Worm (Caenorhabditis elegans) whole organism, L4 larva: ENCODE results near the gene M03C11.1.

Source experiments
- D1046.2 ChIP-seq: fragments of 200-800 bp; sonication (Bioruptor generic); IDR thresholded peaks from 2 replicates; pipeline ENCODE4 v1.3.6; 2022; ENCODE audit warnings: missing genetic modification characterization, missing compliant biosample characterization
- F44E2.7 ChIP-seq: fragments of 200-800 bp; sonication (Bioruptor generic); IDR thresholded peaks from 2 replicates; pipeline ENCODE4 v2.1.2; 2022; ENCODE audit warnings: missing genetic modification characterization, missing compliant biosample characterization
- F49E8.2 ChIP-seq: sonication (generic microtip); optimal IDR thresholded peaks from 2 replicates; lab custom pipeline; 2016; ENCODE audit warnings: missing compliant biosample characterization, mild to moderate bottlenecking, missing genetic modification characterization, borderline replicate concordance
- R02D3.7 ChIP-seq: fragments of 150-350 bp; sonication (generic microtip); optimal IDR thresholded peaks from 3 replicates; lab custom pipeline; 2014; ENCODE audit warnings: missing biosample characterization, missing genetic modification characterization
- T20F7.1 ChIP-seq: fragments of 200-800 bp; sonication (Bioruptor generic); optimal IDR thresholded peaks from 2 replicates; lab custom pipeline; 2018; ENCODE audit warnings: mild to moderate bottlenecking, missing genetic modification characterization, missing compliant biosample characterization
- Y48G9A.11 ChIP-seq: fragments of 200-800 bp; sonication (Bioruptor generic); IDR thresholded peaks from 2 replicates; pipeline ENCODE4 v1.3.6; 2022; ENCODE audit warnings: missing genetic modification reagents, missing genetic modification characterization, missing compliant biosample characterization
- ZK337.2 ChIP-seq: fragments of 200-800 bp; sonication (Bioruptor generic); IDR thresholded peaks from 2 replicates; pipeline ENCODE4 v1.3.6; 2022; ENCODE audit warnings: missing genetic modification reagents, missing genetic modification characterization, missing compliant biosample characterization
- ZK546.5 ChIP-seq, 2 experiments: sonication (generic microtip); optimal IDR thresholded peaks; 2 replicates each; lab custom pipeline; 2017; ENCODE audit warnings: missing biosample characterization in 2 of 2, missing genetic modification characterization in 2 of 2
- aha-1 ChIP-seq: fragments of 150-350 bp; peaks from one replicate; lab custom pipeline; 2014; ENCODE audit warnings: missing biosample characterization, missing genetic modification characterization
- aly-2 ChIP-seq: sonication (generic microtip); optimal IDR thresholded peaks from 2 replicates; lab custom pipeline; 2018; ENCODE audit warnings: missing biosample characterization, missing genetic modification characterization
- ctbp-1 ChIP-seq: fragments of 200-800 bp; sonication (Bioruptor generic); IDR thresholded peaks from 2 replicates; pipeline ENCODE4 v1.3.6; 2022; ENCODE audit warnings: missing genetic modification reagents, missing genetic modification characterization, missing compliant biosample characterization
- daf-19 ChIP-seq: fragments of 200-800 bp; sonication (Bioruptor generic); conservative IDR thresholded peaks from 2 replicates; pipeline ENCODE4 v1.3.6; 2022; ENCODE audit warnings: missing genetic modification characterization, missing compliant biosample characterization
- dmd-9 ChIP-seq: fragments of 200-800 bp; sonication (Bioruptor generic); IDR thresholded peaks from 2 replicates; pipeline ENCODE4 v1.3.6; 2022; ENCODE audit warnings: missing genetic modification reagents, missing genetic modification characterization, missing compliant biosample characterization
- egl-27 ChIP-seq: sonication (generic microtip); optimal IDR thresholded peaks from 3 replicates; lab custom pipeline; 2017; ENCODE audit warnings: missing biosample characterization, missing genetic modification reagents, missing genetic modification characterization
- fkh-10 ChIP-seq: fragments of 150-350 bp; optimal IDR thresholded peaks from 2 replicates; lab custom pipeline; 2014; ENCODE audit warnings: missing biosample characterization, missing genetic modification reagents, missing genetic modification characterization
- fos-1 ChIP-seq: fragments of 150-350 bp; optimal IDR thresholded peaks from 2 replicates; lab custom pipeline; 2014; ENCODE audit warnings: missing biosample characterization, missing genetic modification characterization
- gei-8 ChIP-seq: fragments of 200-800 bp; sonication (Bioruptor generic); optimal IDR thresholded peaks from 2 replicates; lab custom pipeline; 2018; ENCODE audit warnings: mild to moderate bottlenecking, missing genetic modification characterization, missing compliant biosample characterization
- hif-1 ChIP-seq, 2 experiments: sonication (generic microtip); optimal IDR thresholded peaks; 2 replicates each; lab custom pipeline; 2016 to 2017; ENCODE audit warnings: missing compliant biosample characterization in 2 of 2, missing genetic modification characterization in 2 of 2, missing genetic modification reagents in 2 of 2, missing genotype in 2 of 2, mild to moderate bottlenecking in 1 of 2
- jun-1 ChIP-seq: fragments of 150-350 bp; optimal IDR thresholded peaks from 2 replicates; lab custom pipeline; 2014; ENCODE audit warnings: missing biosample characterization, missing genetic modification reagents, missing genetic modification characterization
- lim-7 ChIP-seq: fragments of 200-800 bp; sonication (Bioruptor generic); IDR thresholded peaks from 2 replicates; pipeline ENCODE4 v1.3.6; 2022; ENCODE audit warnings: missing genetic modification characterization, missing compliant biosample characterization
- mxl-3 ChIP-seq: fragments of 200-800 bp; sonication (Bioruptor generic); optimal IDR thresholded peaks from 2 replicates; lab custom pipeline; 2018; ENCODE audit warnings: mild to moderate bottlenecking, missing genetic modification characterization, missing compliant biosample characterization
- nhr-102 ChIP-seq: sonication (generic microtip); optimal IDR thresholded peaks from 2 replicates; lab custom pipeline; 2016; ENCODE audit warnings: mild to moderate bottlenecking, missing genetic modification characterization, moderate library complexity, missing compliant biosample characterization
- nhr-11 ChIP-seq: fragments of 150-350 bp; optimal IDR thresholded peaks from 2 replicates; lab custom pipeline; 2014; ENCODE audit warnings: missing biosample characterization, missing genetic modification characterization
- nhr-41 ChIP-seq: fragments of 200-800 bp; sonication (Bioruptor generic); IDR thresholded peaks from 2 replicates; pipeline ENCODE4 v1.3.6; 2022; ENCODE audit warnings: missing genetic modification reagents, missing genetic modification characterization, missing compliant biosample characterization
- nhr-42 ChIP-seq: fragments of 200-800 bp; sonication (Bioruptor generic); IDR thresholded peaks from 2 replicates; pipeline ENCODE4 v1.3.6; 2022; ENCODE audit warnings: missing genetic modification characterization, missing compliant biosample characterization
- nhr-6 ChIP-seq: fragments of 150-350 bp; optimal IDR thresholded peaks from 2 replicates; lab custom pipeline; 2014; ENCODE audit warnings: missing biosample characterization, missing genetic modification characterization
- pqm-1 ChIP-seq: sonication (generic microtip); optimal IDR thresholded peaks from 2 replicates; lab custom pipeline; 2017; ENCODE audit warnings: missing biosample characterization, missing genetic modification characterization
- set-16 ChIP-seq: fragments of 200-800 bp; sonication (Bioruptor generic); IDR thresholded peaks from 2 replicates; pipeline ENCODE4 v1.3.6; 2022; ENCODE audit warnings: missing genetic modification reagents, missing genetic modification characterization, missing compliant biosample characterization
- snpc-1.2 ChIP-seq: fragments of 200-800 bp; sonication (Bioruptor generic); IDR thresholded peaks from 2 replicates; pipeline ENCODE4 v1.3.6; 2022; ENCODE audit warnings: missing genetic modification reagents, missing genetic modification characterization, missing compliant biosample characterization
- spr-1 ChIP-seq: sonication (generic microtip); optimal IDR thresholded peaks from 2 replicates; lab custom pipeline; 2016; ENCODE audit warnings: mild to moderate bottlenecking, missing genetic modification characterization, missing compliant biosample characterization
- spr-3 ChIP-seq: fragments of 200-800 bp; sonication (Bioruptor generic); optimal IDR thresholded peaks from 2 replicates; lab custom pipeline; 2018; ENCODE audit warnings: mild to moderate bottlenecking, missing genetic modification characterization, missing compliant biosample characterization
- tag-97 ChIP-seq: fragments of 200-800 bp; sonication (Bioruptor generic); IDR thresholded peaks from 2 replicates; pipeline ENCODE4 v1.3.6; 2022; ENCODE audit warnings: missing genetic modification characterization, missing compliant biosample characterization
- unc-62 ChIP-seq, 3 experiments: fragments of 150-350 bp in 1 of 3; sonication (generic microtip); optimal IDR thresholded peaks in 2 of 3; peaks in 1 of 3; 1 replicate in 1 of 3; 2 replicates in 2 of 3; lab custom pipeline; 2014 to 2017; ENCODE audit warnings: missing biosample characterization in 3 of 3, missing genetic modification characterization in 3 of 3, missing genetic modification reagents in 3 of 3, missing genotype in 1 of 3
- zag-1 ChIP-seq: fragments of 150-350 bp; optimal IDR thresholded peaks from 2 replicates; lab custom pipeline; 2014; ENCODE audit warnings: missing biosample characterization, missing genetic modification characterization
- zip-2 ChIP-seq: fragments of 150-350 bp; optimal IDR thresholded peaks from 2 replicates; lab custom pipeline; 2014; ENCODE audit warnings: missing biosample characterization, missing genetic modification characterization
- ztf-11 ChIP-seq: fragments of 150-350 bp; optimal IDR thresholded peaks from 2 replicates; lab custom pipeline; 2014; ENCODE audit warnings: missing biosample characterization, missing genetic modification characterization

Gene M03C11.1

ce11 chrIII:10398919-10399318, 3.0 kb upstream of the M03C11.1 start (continued):
- no peak for TF ChIP-seq tag-97 (GFP tag; lab: Robert Waterston, UW)
- TF ChIP-seq, all 104 proteins: peak for 13

- TF ChIP-seq fkh-10 (GFP tag; lab: Kevin White, UChicago) (no peak), zag-1 (tag; lab: Kevin White, UChicago) (no peak), nhr-11 (tag; lab: Kevin White, UChicago) (no peak), ctbp-1 (GFP tag; lab: Robert Waterston, UW) (0 out of 2 replicates have a peak, but pooled peaks have one; percentile 30), ZK546.5 (tag; optimal IDR thresholded peaks at IDR 0.05; lab: Kevin White, UChicago) (no peak), unc-62 (GFP tag; optimal IDR thresholded peaks at IDR 0.05 in 1 of 2; lab: Kevin White, UChicago) (peak in 1 of 2 experiments; percentile 91), unc-62 (tag; optimal IDR thresholded peaks at IDR 0.05; lab: Kevin White, UChicago) (no peak), aha-1 (tag; lab: Kevin White, UChicago) (peak; percentile 75)
Observed at ce11 chrIII:10396891-10397502, 1.1 kb upstream of the M03C11.1 start.

- TF ChIP-seq nhr-102: no peak
- TF ChIP-seq unc-62 (GFP tag; optimal IDR thresholded peaks at IDR 0.05 in 1 of 2; lab: Kevin White, UChicago): peak in 1 of 2 experiments; percentile 52
- TF ChIP-seq unc-62 (tag; optimal IDR thresholded peaks at IDR 0.05; lab: Kevin White, UChicago): no peak
Observed at ce11 chrIII:10391628-10392027, 4.3 kb downstream of the M03C11.1 start, which contains the start of gene M03C11.9. Gene M03C11.9, minus strand, starts transcription at chrIII:10391728.

- TF ChIP-seq R02D3.7 (no peak), nhr-41 (GFP tag; lab: Robert Waterston, UW) (no peak), set-16 (GFP tag; lab: Robert Waterston, UW) (no peak), Y48G9A.11 (no peak), dmd-9 (GFP tag; lab: Robert Waterston, UW) (no peak), fkh-10 (GFP tag; lab: Kevin White, UChicago) (no peak), hif-1 (tag; optimal IDR thresholded peaks at IDR 0.05; lab: Kevin White, UChicago) (no peak), egl-27 (tag; lab: Kevin White, UChicago) (no peak), lim-7 (no peak), F44E2.7 (GFP tag; lab: Robert Waterston, UW) (no peak), nhr-11 (tag; lab: Kevin White, UChicago) (no peak), T20F7.1 (GFP tag; lab: Kevin White, UChicago) (no peak), fos-1 (no peak)
Observed at ce11 chrIII:10389608-10390007, 6.3 kb downstream of the M03C11.1 start.

ce11 chrIII:10386476-10386875, 9.4 kb downstream of the M03C11.1 start, which contains the start of gene C38H2.3:
Gene C38H2.3, minus strand, starts transcription at chrIII:10386576.
- TF ChIP-seq set-16 (GFP tag; lab: Robert Waterston, UW) (no peak), pqm-1 (tag; lab: Kevin White, UChicago) (no peak), mxl-3 (no peak)

ce11 chrIII:10383804-10384203, 12.1 kb downstream of the M03C11.1 start:
- TF ChIP-seq nhr-42 (GFP tag; lab: Robert Waterston, UW) (no peak), aha-1 (tag; lab: Kevin White, UChicago) (peak; percentile 91)

- TF ChIP-seq dmd-9 (GFP tag; lab: Robert Waterston, UW) (no peak), T20F7.1 (GFP tag; lab: Kevin White, UChicago) (no peak), ztf-11 (tag; lab: Kevin White, UChicago) (no peak), aha-1 (tag; lab: Kevin White, UChicago) (peak; percentile 38)
- TF ChIP-seq, all 104 proteins: peak for 1
Observed at ce11 chrIII:10381473-10381872, 14.4 kb downstream of the M03C11.1 start, which contains the start of gene C38H2.2. Gene C38H2.2, plus strand, starts transcription at chrIII:10381773.

- no peak for TF ChIP-seq nhr-42 (GFP tag; lab: Robert Waterston, UW)
- no peak for TF ChIP-seq aly-2 (tag; lab: Kevin White, UChicago)
- no peak for TF ChIP-seq ZK337.2
- TF ChIP-seq spr-1 (tag; lab: Kevin White, UChicago): no peak
- TF ChIP-seq daf-19 (GFP tag; lab: Robert Waterston, UW): no peak
- TF ChIP-seq F49E8.2: no peak
- TF ChIP-seq spr-3: no peak
- TF ChIP-seq jun-1 (tag; lab: Kevin White, UChicago): no peak
- TF ChIP-seq R02D3.7: no peak
- TF ChIP-seq D1046.2 (GFP tag; lab: Robert Waterston, UW): no peak
- TF ChIP-seq nhr-6 (tag; lab: Kevin White, UChicago): peak; percentile 17
- TF ChIP-seq snpc-1.2 (GFP tag; lab: Robert Waterston, UW): no peak
- no peak for TF ChIP-seq zip-2 (tag; lab: Kevin White, UChicago)
- TF ChIP-seq mxl-3: no peak
- TF ChIP-seq gei-8: no peak
- no peak for TF ChIP-seq Y48G9A.11
Observed at ce11 chrIII:10380640-10381039, 15.2 kb downstream of the M03C11.1 start.
